Fruit fly (Drosophila melanogaster): ENCODE measurements around the gene CG15286.
A peak's percentile ranks its signal among the peaks of the same experiment; 100 is the strongest.

CG15286 gene

dm6 chr2L:14337940-14338339, at the start of gene CG15286:
CG15286 (plus strand) TSS chr2L:14338240.
- TF ChIP-seq Myc (optimal IDR thresholded peaks at IDR 0.05) (no peak), Dif (GFP tag; optimal IDR thresholded peaks at IDR 0.05; ENCODE audit: partially characterized antibody) (no peak), Hr78 (GFP tag; optimal IDR thresholded peaks at IDR 0.05) (no peak), usp (GFP tag; optimal IDR thresholded peaks at IDR 0.05) (no peak), rgr (GFP tag; optimal IDR thresholded peaks at IDR 0.05) (no peak), OdsH (GFP tag; optimal IDR thresholded peaks at IDR 0.05) (no peak), fru (GFP tag; optimal IDR thresholded peaks at IDR 0.05) (no peak), pan (optimal IDR thresholded peaks at IDR 0.05) (no peak), Jra (GFP tag; optimal IDR thresholded peaks at IDR 0.05) (no peak), woc (GFP tag; optimal IDR thresholded peaks at IDR 0.05) (no peak), Dfd (GFP tag; optimal IDR thresholded peaks at IDR 0.05) (no peak), h (GFP tag; optimal IDR thresholded peaks at IDR 0.05) (no peak), dmrt93B (GFP tag; optimal IDR thresholded peaks at IDR 0.05) (no peak), N (GFP tag; optimal IDR thresholded peaks at IDR 0.05) (no peak), CrebA (GFP tag; optimal IDR thresholded peaks at IDR 0.05; ENCODE audit: borderline replicate concordance) (no peak), Abd-B (GFP tag; optimal IDR thresholded peaks at IDR 0.05) (no peak), dsf (GFP tag; optimal IDR thresholded peaks at IDR 0.05; ENCODE audit: borderline replicate concordance) (no peak), ey (GFP tag; optimal IDR thresholded peaks at IDR 0.05) (no peak), foxo (GFP tag; optimal IDR thresholded peaks at IDR 0.05) (no peak), Sp1 (GFP tag; optimal IDR thresholded peaks at IDR 0.05) (no peak)

dm6 chr2L:14292721-14293120, 45.3 kb upstream of the CG15286 start:
- TF ChIP-seq fru (GFP tag; optimal IDR thresholded peaks at IDR 0.05), result no peak
- TF ChIP-seq Dfd (GFP tag; optimal IDR thresholded peaks at IDR 0.05), result peak; percentile 65

dm6 chr2L:14293917-14294316, 44.1 kb upstream of the CG15286 start:
- TF ChIP-seq N (GFP tag; optimal IDR thresholded peaks at IDR 0.05) (no peak), Abd-B (GFP tag; optimal IDR thresholded peaks at IDR 0.05) (no peak), Myc (optimal IDR thresholded peaks at IDR 0.05) (no peak), tai (GFP tag; optimal IDR thresholded peaks at IDR 0.05) (no peak)

DNA sequence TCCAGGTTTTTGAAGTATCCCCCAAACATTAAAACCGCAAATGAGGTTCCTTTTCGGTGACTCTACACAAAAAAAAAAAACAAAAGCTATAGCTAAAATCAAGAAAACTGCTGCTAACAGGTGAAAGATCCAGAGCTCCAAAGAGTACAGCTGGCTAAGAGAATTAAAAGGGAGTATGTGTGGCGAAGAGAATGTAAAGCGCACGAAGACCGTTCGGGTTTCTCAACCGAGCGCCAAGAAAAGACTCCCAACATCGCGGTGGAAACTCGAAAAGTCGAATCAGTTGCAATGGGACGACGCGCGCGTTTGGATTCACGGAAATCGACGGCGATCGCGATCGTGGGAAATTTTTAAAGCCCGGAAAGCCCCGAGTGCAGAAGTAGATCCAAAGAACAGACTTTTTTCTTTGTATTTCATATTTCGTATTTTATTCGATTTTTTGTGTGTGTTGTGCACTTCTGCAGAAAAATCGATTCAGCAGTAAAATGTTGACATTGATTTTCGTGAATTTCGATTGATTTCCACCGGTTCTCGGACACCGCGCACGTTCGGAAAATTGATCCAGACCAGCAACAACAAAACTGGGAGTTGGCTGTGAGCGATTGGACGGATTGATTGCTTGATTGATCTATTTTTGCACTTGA, 37.2 kb upstream of the CG15286 start:
- TF ChIP-seq Sp1 (GFP tag; optimal IDR thresholded peaks at IDR 0.05) (no peak), GATAd (GFP tag; optimal IDR thresholded peaks at IDR 0.05) (no peak), brk (GFP tag; optimal IDR thresholded peaks at IDR 0.05) (no peak), CG32264 (GFP tag; optimal IDR thresholded peaks at IDR 0.05) (no peak), lola (GFP tag; optimal IDR thresholded peaks at IDR 0.05) (no peak), Jra (GFP tag; optimal IDR thresholded peaks at IDR 0.05) (no peak), Abd-B (GFP tag; optimal IDR thresholded peaks at IDR 0.05) (no peak), usp (GFP tag; optimal IDR thresholded peaks at IDR 0.05) (no peak), dmrt93B (GFP tag; optimal IDR thresholded peaks at IDR 0.05) (no peak), HLH106 (tag; optimal IDR thresholded peaks at IDR 0.05) (no peak)

- TF ChIP-seq psq (GFP tag; optimal IDR thresholded peaks at IDR 0.05) (no peak), fru (GFP tag; optimal IDR thresholded peaks at IDR 0.05) (no peak), rgr (GFP tag; optimal IDR thresholded peaks at IDR 0.05) (no peak), OdsH (GFP tag; optimal IDR thresholded peaks at IDR 0.05) (no peak), dl (GFP tag; optimal IDR thresholded peaks at IDR 0.05; ENCODE audit: insufficient read depth in 1 of 2, partially characterized antibody in 2 of 2) (no peak), Sp1 (GFP tag; optimal IDR thresholded peaks at IDR 0.05) (no peak), CG9705 (GFP tag; optimal IDR thresholded peaks at IDR 0.05) (no peak), CG32264 (GFP tag; optimal IDR thresholded peaks at IDR 0.05) (no peak), Mio (GFP tag; optimal IDR thresholded peaks at IDR 0.05) (no peak), Vsx2 (GFP tag; optimal IDR thresholded peaks at IDR 0.05; ENCODE audit: partially characterized antibody) (no peak), sage (GFP tag; optimal IDR thresholded peaks at IDR 0.05) (no peak), N (GFP tag; optimal IDR thresholded peaks at IDR 0.05) (no peak)
Measured at dm6 chr2L:14302478-14302877, 35.6 kb upstream of the CG15286 start.

Data from whole organism, wandering third instar larva.